Worm (Caenorhabditis elegans) whole organism, L4/young adult: ENCODE results near the gene sorb-1.

Experiments
- dao-5 ChIP-seq: sonication (generic microtip); optimal IDR thresholded peaks from 2 replicates; lab custom pipeline; 2016; ENCODE audit warnings: missing genotype, missing genetic modification characterization, moderate library complexity, missing compliant biosample characterization
- him-1 ChIP-seq: sonication (generic microtip); optimal IDR thresholded peaks from 2 replicates; lab custom pipeline; 2016; ENCODE audit warnings: missing genotype, missing genetic modification reagents, missing genetic modification characterization, missing compliant biosample characterization

ce11 chrIV:13797859-13798374, 47.8 kb downstream of the sorb-1 start, which contains the start of gene Y45F10D.6:
- TF ChIP-seq him-1, result no peak
- TF ChIP-seq dao-5 (tag; lab: Kevin White, UChicago), result no peak
